Fruit fly (Drosophila melanogaster) whole organism, adult: ENCODE results near the gene upd2.

Experiments
- CG11617 ChIP-seq: fragments of 200-800 bp; sonication (Bioruptor generic); optimal IDR thresholded peaks from 2 replicates; lab custom pipeline; 2017; ENCODE audit warnings: mild to moderate bottlenecking, missing biosample characterization, missing genetic modification reagents, missing genetic modification characterization
- CG12768 ChIP-seq: fragments of 200-800 bp; sonication (Bioruptor generic); optimal IDR thresholded peaks from 2 replicates; lab custom pipeline; 2017; ENCODE audit warnings: missing biosample characterization, missing genetic modification characterization, mild to moderate bottlenecking, moderate library complexity, missing genetic modification reagents
- CG14711 ChIP-seq: fragments of 200-800 bp; sonication (Bioruptor generic); optimal IDR thresholded peaks from 2 replicates; lab custom pipeline; 2018; ENCODE audit warnings: missing biosample characterization, mild to moderate bottlenecking, missing genetic modification characterization, moderate library complexity
- CG1620 ChIP-seq: fragments of 200-800 bp; sonication (Bioruptor generic); optimal IDR thresholded peaks from 2 replicates; lab custom pipeline; 2016; ENCODE audit warnings: missing biosample characterization, missing genetic modification characterization
- CG5204 ChIP-seq: fragments of 200-800 bp; sonication (Bioruptor generic); optimal IDR thresholded peaks from 2 replicates; lab custom pipeline; 2016; ENCODE audit warnings: missing biosample characterization, missing genetic modification characterization
- CG7045 ChIP-seq: fragments of 200-800 bp; sonication (Bioruptor generic); optimal IDR thresholded peaks from 2 replicates; lab custom pipeline; 2017; ENCODE audit warnings: missing biosample characterization, mild to moderate bottlenecking, missing genetic modification characterization
- CG7101 ChIP-seq: fragments of 200-800 bp; sonication (Bioruptor generic); optimal IDR thresholded peaks from 2 replicates; lab custom pipeline; 2018; ENCODE audit warnings: missing biosample characterization, mild to moderate bottlenecking, missing genetic modification characterization, moderate library complexity
- Hr96 ChIP-seq: fragments of 200-800 bp; sonication (Bioruptor generic); optimal IDR thresholded peaks from 2 replicates; lab custom pipeline; 2016; ENCODE audit warnings: missing biosample characterization, missing genetic modification characterization
- Mnt ChIP-seq: fragments of 200-800 bp; sonication (Bioruptor generic); optimal IDR thresholded peaks from 2 replicates; lab custom pipeline; 2016; ENCODE audit warnings: missing biosample characterization, mild to moderate bottlenecking, missing genetic modification characterization
- bab1 ChIP-seq: fragments of 200-800 bp; sonication (Bioruptor generic); optimal IDR thresholded peaks from 3 replicates; lab custom pipeline; 2019; ENCODE audit warnings: missing biosample characterization, mild to moderate bottlenecking, missing genetic modification characterization, moderate library complexity
- kay ChIP-seq: fragments of 200-800 bp; sonication (Bioruptor generic); peaks from one replicate; lab custom pipeline; 2016; ENCODE audit warnings: missing biosample characterization, missing genetic modification characterization, borderline replicate concordance
- ovo ChIP-seq: fragments of 200-800 bp; sonication (Bioruptor generic); optimal IDR thresholded peaks from 2 replicates; lab custom pipeline; 2016; ENCODE audit warnings: missing biosample characterization, missing genetic modification characterization
- pad ChIP-seq: fragments of 200-800 bp; sonication (Bioruptor generic); optimal IDR thresholded peaks from 3 replicates; lab custom pipeline; 2017; ENCODE audit warnings: missing biosample characterization, missing genetic modification characterization, mild to moderate bottlenecking, moderate library complexity, missing genetic modification reagents
- toe ChIP-seq: fragments of 200-800 bp; sonication (Bioruptor generic); optimal IDR thresholded peaks from 2 replicates; lab custom pipeline; 2016; ENCODE audit warnings: missing biosample characterization, missing genetic modification characterization

DNA sequence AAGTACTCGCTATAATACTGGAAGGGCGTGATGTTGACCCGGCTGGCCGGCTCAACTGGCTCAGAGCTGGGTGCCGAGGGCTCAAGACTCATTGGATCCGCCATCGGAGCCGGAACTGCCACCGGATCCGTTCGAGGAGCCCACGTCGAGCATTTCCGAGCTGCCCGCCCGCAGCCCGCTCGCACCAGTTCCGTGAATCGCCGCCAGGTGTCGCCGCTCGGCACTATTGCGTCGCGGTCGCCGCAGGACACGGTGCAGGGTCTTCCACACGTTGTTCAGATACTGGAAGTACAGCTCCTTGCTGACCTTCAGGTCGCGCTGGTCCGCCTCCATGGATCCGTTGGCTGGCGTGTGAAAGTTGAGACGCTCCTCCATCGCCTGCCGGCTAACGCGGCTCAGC lies 1.8 kb downstream of the upd2 start:
- TF ChIP-seq Hr96 (no peak), ovo (GFP tag; lab: Kevin White, UChicago) (no peak), pad (GFP tag; lab: Kevin White, UChicago) (no peak), CG1620 (GFP tag; lab: Kevin White, UChicago) (no peak), CG12768 (GFP tag; lab: Kevin White, UChicago) (no peak), CG14711 (tag; lab: Kevin White, UChicago) (no peak), bab1 (GFP tag; lab: Kevin White, UChicago) (no peak), CG5204 (GFP tag; lab: Kevin White, UChicago) (no peak), toe (GFP tag; lab: Kevin White, UChicago) (no peak), CG7045 (GFP tag; lab: Kevin White, UChicago) (no peak), CG7101 (tag; lab: Kevin White, UChicago) (no peak), Mnt (no peak), CG11617 (GFP tag; lab: Kevin White, UChicago) (no peak), kay (GFP tag; lab: Kevin White, UChicago) (no peak)
